Worm (Caenorhabditis elegans) whole organism, young adult: ENCODE measurements around the gene B0432.10.

Experiments
- B0019.2 ChIP-seq: fragments of 200-800 bp; sonication (Bioruptor generic); conservative IDR thresholded peaks from 2 replicates; pipeline ENCODE4 v1.3.6; 2022; ENCODE audit warnings: missing genetic modification reagents, missing genetic modification characterization, missing compliant biosample characterization
- B0035.1 ChIP-seq: sonication (generic microtip); optimal IDR thresholded peaks from 2 replicates; lab custom pipeline; 2016; ENCODE audit warnings: missing genetic modification characterization, mild to moderate bottlenecking, missing compliant biosample characterization, missing genotype, missing genetic modification reagents
- B0261.1 ChIP-seq: sonication (generic microtip); optimal IDR thresholded peaks from 2 replicates; lab custom pipeline; 2016; ENCODE audit warnings: mild to moderate bottlenecking, missing genetic modification characterization, moderate library complexity, missing compliant biosample characterization
- B0336.3 ChIP-seq: fragments of 200-800 bp; sonication (Bioruptor generic); IDR thresholded peaks from 2 replicates; pipeline ENCODE4 v1.3.6; 2022; ENCODE audit warnings: missing genetic modification characterization, missing compliant biosample characterization
- F33H1.4 ChIP-seq: fragments of 200-800 bp; sonication (Bioruptor generic); IDR thresholded peaks from 2 replicates; pipeline ENCODE4 v1.3.6; 2022; ENCODE audit warnings: missing genetic modification reagents, missing genetic modification characterization, missing compliant biosample characterization
- F37B4.10 ChIP-seq: fragments of 200-800 bp; sonication (Bioruptor generic); IDR thresholded peaks from 2 replicates; pipeline ENCODE4 v1.3.6; 2022; ENCODE audit warnings: missing genetic modification characterization, missing compliant biosample characterization
- F52B5.7 ChIP-seq: sonication (generic microtip); optimal IDR thresholded peaks from 2 replicates; lab custom pipeline; 2016; ENCODE audit warnings: mild to moderate bottlenecking, missing genetic modification characterization, missing compliant biosample characterization
- F57C9.4 ChIP-seq: sonication (generic microtip); optimal IDR thresholded peaks from 2 replicates; lab custom pipeline; 2017; ENCODE audit warnings: mild to moderate bottlenecking, missing genetic modification characterization, missing compliant biosample characterization
- T07F8.4 ChIP-seq: sonication (generic microtip); optimal IDR thresholded peaks from 2 replicates; lab custom pipeline; 2016; ENCODE audit warnings: mild to moderate bottlenecking, missing genetic modification characterization, moderate library complexity, missing compliant biosample characterization
- ZK185.1 ChIP-seq: sonication (generic microtip); optimal IDR thresholded peaks from 2 replicates; lab custom pipeline; 2016; ENCODE audit warnings: mild to moderate bottlenecking, missing genetic modification characterization, missing compliant biosample characterization; ENCODE audit not compliant: poor library complexity, severe bottlenecking
- akir-1 ChIP-seq: fragments of 200-800 bp; sonication (Bioruptor generic); optimal IDR thresholded peaks from 2 replicates; lab custom pipeline; 2018; ENCODE audit warnings: mild to moderate bottlenecking, missing genetic modification characterization, moderate library complexity, missing compliant biosample characterization
- ama-1 ChIP-seq, 3 experiments: fragments of 150-350 bp in 1 of 3; sonication (generic microtip) in 2 of 3; optimal IDR thresholded peaks; 2 replicates each; lab custom pipeline; 2014 to 2018; ENCODE audit warnings: missing biosample characterization in 2 of 3, missing genetic modification characterization in 2 of 3, missing genetic modification reagents in 2 of 3
- atf-7 ChIP-seq: sonication (generic microtip); optimal IDR thresholded peaks from 2 replicates; lab custom pipeline; 2017; ENCODE audit warnings: mild to moderate bottlenecking, missing genetic modification characterization, missing compliant biosample characterization
- bed-2 ChIP-seq: fragments of 200-800 bp; sonication (Bioruptor generic); IDR thresholded peaks from 2 replicates; pipeline ENCODE4 v1.3.6; 2022; ENCODE audit warnings: missing genetic modification reagents, missing genetic modification characterization, missing compliant biosample characterization
- cebp-1 ChIP-seq, 2 experiments: fragments of 200-800 bp in 1 of 2; sonication (Bioruptor generic) in 1 of 2; sonication (generic microtip) in 1 of 2; IDR thresholded peaks in 1 of 2; optimal IDR thresholded peaks in 1 of 2; 2 replicates each; pipeline versions ENCODE4 v1.3.6 to Lab custom; 2017 to 2022; ENCODE audit warnings: missing compliant biosample characterization in 2 of 2, missing genetic modification characterization in 2 of 2, mild to moderate bottlenecking in 1 of 2, missing genetic modification reagents in 1 of 2, moderate library complexity in 1 of 2
- cebp-2 ChIP-seq: fragments of 200-800 bp; sonication (Bioruptor generic); IDR thresholded peaks from 2 replicates; pipeline ENCODE4 v1.3.6; 2022; ENCODE audit warnings: missing genetic modification characterization, missing compliant biosample characterization
- ceh-40 ChIP-seq: fragments of 200-800 bp; sonication (Bioruptor generic); IDR thresholded peaks from 2 replicates; pipeline ENCODE4 v1.3.6; 2022; ENCODE audit warnings: missing genetic modification characterization, missing compliant biosample characterization
- ceh-79 ChIP-seq: sonication (generic microtip); optimal IDR thresholded peaks from 2 replicates; lab custom pipeline; 2017; ENCODE audit warnings: mild to moderate bottlenecking, missing genetic modification characterization, missing compliant biosample characterization
- ceh-91 ChIP-seq: fragments of 200-800 bp; sonication (Bioruptor generic); IDR thresholded peaks from 2 replicates; pipeline ENCODE4 v1.3.6; 2022; ENCODE audit warnings: missing genetic modification reagents, missing genetic modification characterization, missing compliant biosample characterization
- dox-1 ChIP-seq: fragments of 200-800 bp; sonication (Bioruptor generic); IDR thresholded peaks from 2 replicates; pipeline ENCODE4 v1.3.6; 2022; ENCODE audit warnings: missing genetic modification reagents, missing genetic modification characterization, missing compliant biosample characterization
- dpff-1 ChIP-seq: sonication (generic microtip); optimal IDR thresholded peaks from 2 replicates; lab custom pipeline; 2017; ENCODE audit warnings: mild to moderate bottlenecking, missing genetic modification characterization, missing compliant biosample characterization
- efl-1 ChIP-seq: fragments of 150-350 bp; optimal IDR thresholded peaks from 2 replicates; lab custom pipeline; 2014; ENCODE audit warnings: missing biosample characterization, missing genetic modification reagents, missing genetic modification characterization
- egl-44 ChIP-seq: fragments of 200-800 bp; sonication (Bioruptor generic); IDR thresholded peaks from 2 replicates; pipeline ENCODE4 v1.3.6; 2022; ENCODE audit warnings: missing genetic modification reagents, missing genetic modification characterization, missing compliant biosample characterization
- ekl-4 ChIP-seq: fragments of 200-800 bp; sonication (Bioruptor generic); IDR thresholded peaks from 2 replicates; pipeline ENCODE4 v1.3.6; 2022; ENCODE audit warnings: missing genetic modification reagents, missing genetic modification characterization, missing compliant biosample characterization
- ets-4 ChIP-seq: fragments of 200-800 bp; sonication (Bioruptor generic); optimal IDR thresholded peaks from 2 replicates; lab custom pipeline; 2018; ENCODE audit warnings: mild to moderate bottlenecking, missing genetic modification characterization, missing compliant biosample characterization
- hlh-12 ChIP-seq: sonication (generic microtip); optimal IDR thresholded peaks from 2 replicates; lab custom pipeline; 2016; ENCODE audit warnings: missing genetic modification characterization, missing compliant biosample characterization
- hmg-20 ChIP-seq: fragments of 200-800 bp; sonication (Bioruptor generic); IDR thresholded peaks from 2 replicates; pipeline ENCODE4 v1.3.6; 2022; ENCODE audit warnings: missing genetic modification reagents, missing genetic modification characterization, missing compliant biosample characterization
- hrde-1 ChIP-seq: sonication (generic microtip); optimal IDR thresholded peaks from 2 replicates; lab custom pipeline; 2016; ENCODE audit warnings: missing genetic modification characterization, mild to moderate bottlenecking, missing compliant biosample characterization, moderate library complexity, missing genotype, missing genetic modification reagents, borderline replicate concordance
- hsf-1 ChIP-seq: fragments of 200-800 bp; sonication (Bioruptor generic); IDR thresholded peaks from 2 replicates; pipeline ENCODE4 v1.3.6; 2022; ENCODE audit warnings: missing genetic modification reagents, missing genetic modification characterization, missing compliant biosample characterization
- lag-1 ChIP-seq: fragments of 200-800 bp; sonication (Bioruptor generic); IDR thresholded peaks from 2 replicates; pipeline ENCODE4 v1.3.6; 2022; ENCODE audit warnings: missing genetic modification reagents, missing genetic modification characterization, missing compliant biosample characterization
- let-526 ChIP-seq: fragments of 200-800 bp; sonication (Bioruptor generic); IDR thresholded peaks from 2 replicates; pipeline ENCODE4 v1.3.6; 2022; ENCODE audit warnings: missing genetic modification reagents, missing genetic modification characterization, missing compliant biosample characterization
- lsl-1 ChIP-seq: fragments of 200-800 bp; sonication (Bioruptor generic); optimal IDR thresholded peaks from 2 replicates; lab custom pipeline; 2018; ENCODE audit warnings: mild to moderate bottlenecking, missing genetic modification characterization, moderate library complexity, missing compliant biosample characterization
- madf-3 ChIP-seq: fragments of 200-800 bp; sonication (Bioruptor generic); IDR thresholded peaks from 2 replicates; pipeline ENCODE4 v1.3.6; 2022; ENCODE audit warnings: missing genetic modification reagents, missing genetic modification characterization, missing compliant biosample characterization
- mel-28 ChIP-seq: sonication (generic microtip); optimal IDR thresholded peaks from 2 replicates; lab custom pipeline; 2016; ENCODE audit warnings: borderline replicate concordance, mild to moderate bottlenecking, missing genetic modification characterization, missing compliant biosample characterization
- mxl-1 ChIP-seq: sonication (generic microtip); optimal IDR thresholded peaks from 2 replicates; lab custom pipeline; 2016; ENCODE audit warnings: missing genetic modification characterization, missing compliant biosample characterization
- nhr-179 ChIP-seq: sonication (generic microtip); optimal IDR thresholded peaks from 2 replicates; lab custom pipeline; 2016; ENCODE audit warnings: mild to moderate bottlenecking, missing genetic modification characterization, missing compliant biosample characterization
- nhr-27 ChIP-seq: fragments of 200-800 bp; sonication (Bioruptor generic); optimal IDR thresholded peaks from 2 replicates; lab custom pipeline; 2018; ENCODE audit warnings: mild to moderate bottlenecking, missing genetic modification characterization, moderate library complexity, missing compliant biosample characterization
- nhr-80 ChIP-seq: sonication (generic microtip); optimal IDR thresholded peaks from 2 replicates; lab custom pipeline; 2016; ENCODE audit warnings: missing genetic modification characterization, missing compliant biosample characterization
- pbrm-1 ChIP-seq: fragments of 200-800 bp; sonication (Bioruptor generic); IDR thresholded peaks from 2 replicates; pipeline ENCODE4 v1.3.6; 2022; ENCODE audit warnings: missing genetic modification reagents, missing genetic modification characterization, missing compliant biosample characterization
- rcor-1 ChIP-seq: fragments of 200-800 bp; sonication (Bioruptor generic); IDR thresholded peaks from 2 replicates; pipeline ENCODE4 v1.3.6; 2022; ENCODE audit warnings: missing genetic modification reagents, missing genetic modification characterization, missing compliant biosample characterization
- repo-1 ChIP-seq: sonication (generic microtip); optimal IDR thresholded peaks from 2 replicates; lab custom pipeline; 2017; ENCODE audit warnings: mild to moderate bottlenecking, missing genetic modification characterization, missing compliant biosample characterization
- snpc-1.3 ChIP-seq: sonication (generic microtip); optimal IDR thresholded peaks from 2 replicates; lab custom pipeline; 2017; ENCODE audit warnings: missing genetic modification characterization, mild to moderate bottlenecking, missing compliant biosample characterization, antibody characterized with exemption, moderate library complexity, missing genotype, missing genetic modification reagents; ENCODE audit not compliant: insufficient read depth
- snpc-3.4 ChIP-seq: sonication (generic microtip); optimal IDR thresholded peaks from 2 replicates; lab custom pipeline; 2017; ENCODE audit warnings: missing genetic modification characterization, mild to moderate bottlenecking, missing compliant biosample characterization, antibody characterized with exemption, moderate library complexity, missing genotype, missing genetic modification reagents
- tbx-9 ChIP-seq: sonication (generic microtip); optimal IDR thresholded peaks from 2 replicates; lab custom pipeline; 2016; ENCODE audit warnings: borderline replicate concordance, missing genetic modification characterization, inconsistent platforms, missing compliant biosample characterization
- tlf-1 ChIP-seq: fragments of 200-800 bp; sonication (Bioruptor generic); optimal IDR thresholded peaks from 2 replicates; lab custom pipeline; 2018; ENCODE audit warnings: mild to moderate bottlenecking, missing genetic modification characterization, missing compliant biosample characterization
- ztf-22 ChIP-seq: fragments of 200-800 bp; sonication (Bioruptor generic); optimal IDR thresholded peaks from 2 replicates; lab custom pipeline; 2018; ENCODE audit warnings: mild to moderate bottlenecking, missing genetic modification characterization, moderate library complexity, missing compliant biosample characterization

Gene B0432.10

ce11 chrII:255124-255523, 31.0 kb downstream of the B0432.10 start (continued):
- no peak for TF ChIP-seq nhr-27 (tag; lab: Kevin White, UChicago)
- TF ChIP-seq akir-1, result peak; percentile 18
- TF ChIP-seq snpc-3.4, result peak; percentile 77
- TF ChIP-seq atf-7 (tag; lab: Kevin White, UChicago), result peak; percentile 69
- TF ChIP-seq snpc-1.3 (tag; lab: Kevin White, UChicago), result peak; percentile 71
- TF ChIP-seq T07F8.4 (tag; lab: Kevin White, UChicago), result peak; percentile 29
- TF ChIP-seq F33H1.4 (GFP tag; lab: Robert Waterston, UW), result peak; percentile 59
- TF ChIP-seq B0336.3 (GFP tag; lab: Robert Waterston, UW), result peak; percentile 95
- peak; percentile 70 for TF ChIP-seq nhr-80 (tag; lab: Kevin White, UChicago)
- TF ChIP-seq hmg-20 (GFP tag; lab: Robert Waterston, UW), result peak; percentile 73
- peak; percentile 28 for TF ChIP-seq hrde-1 (tag; lab: Kevin White, UChicago)
- peak; percentile 42 for TF ChIP-seq ets-4
- TF ChIP-seq ZK185.1 (tag; lab: Kevin White, UChicago), result peak; percentile 95
- peak; percentile 59; the same call in 1 of the 2 replicates for TF ChIP-seq cebp-1 (GFP tag; IDR thresholded peaks at IDR 0.05; lab: Robert Waterston, UW)
- TF ChIP-seq cebp-1 (tag; optimal IDR thresholded peaks at IDR 0.05; lab: Kevin White, UChicago), result no peak
- TF ChIP-seq nhr-179 (tag; lab: Kevin White, UChicago), result no peak
- TF ChIP-seq F57C9.4 (tag; lab: Kevin White, UChicago), result no peak
- TF ChIP-seq ceh-79 (tag; lab: Kevin White, UChicago), result no peak
- no peak for TF ChIP-seq hlh-12 (tag; lab: Kevin White, UChicago)
- peak; percentile 82; the same call in 1 of the 2 replicates for TF ChIP-seq let-526 (GFP tag; lab: Robert Waterston, UW)
- TF ChIP-seq tbx-9, result no peak
- TF ChIP-seq ztf-22 (GFP tag; lab: Kevin White, UChicago), result peak; percentile 59
- TF ChIP-seq hsf-1 (GFP tag; lab: Robert Waterston, UW), result no peak
- TF ChIP-seq B0035.1, result peak; percentile 17
- no peak for TF ChIP-seq ama-1 (optimal IDR thresholded peaks at IDR 0.05; lab: Kevin White, UChicago)
- TF ChIP-seq ama-1 (GFP tag; optimal IDR thresholded peaks at IDR 0.05; lab: Kevin White, UChicago), result peak; percentile 7 to 67
- TF ChIP-seq B0261.1 (tag; lab: Kevin White, UChicago), result peak; percentile 13
- TF ChIP-seq ceh-91 (GFP tag; lab: Robert Waterston, UW), result peak; percentile 85
- peak; percentile 69 for TF ChIP-seq B0019.2 (GFP tag; lab: Robert Waterston, UW)
- peak; percentile 79 for TF ChIP-seq rcor-1 (GFP tag; lab: Robert Waterston, UW)
- no peak for TF ChIP-seq bed-2 (GFP tag; lab: Robert Waterston, UW)
- 0 out of 2 replicates have a peak, but pooled peaks have one; percentile 24 for TF ChIP-seq ceh-40 (GFP tag; lab: Robert Waterston, UW)
- 0 out of 2 replicates have a peak, but pooled peaks have one; percentile 41 for TF ChIP-seq egl-44 (GFP tag; lab: Robert Waterston, UW)
- TF ChIP-seq cebp-2 (GFP tag; lab: Robert Waterston, UW), result 0 out of 2 replicates have a peak, but pooled peaks have one; percentile 35
- TF ChIP-seq tlf-1 (GFP tag; lab: Kevin White, UChicago), result peak; percentile 90
- no peak for TF ChIP-seq mxl-1 (tag; lab: Kevin White, UChicago)
- TF ChIP-seq madf-3 (GFP tag; lab: Robert Waterston, UW), result peak; percentile 41; the same call in 1 of the 2 replicates
- TF ChIP-seq pbrm-1 (GFP tag; lab: Robert Waterston, UW), result peak; percentile 94
- peak; percentile 70 for TF ChIP-seq mel-28
- TF ChIP-seq ekl-4 (GFP tag; lab: Robert Waterston, UW), result peak; percentile 88
- no peak for TF ChIP-seq dpff-1 (tag; lab: Kevin White, UChicago)
- TF ChIP-seq F52B5.7 (tag; lab: Kevin White, UChicago), result peak; percentile 54
- peak; percentile 71 for TF ChIP-seq lsl-1
- TF ChIP-seq F37B4.10, result no peak
- TF ChIP-seq repo-1, result peak; percentile 66
- TF ChIP-seq efl-1 (GFP tag; lab: Kevin White, UChicago), result peak; percentile 79
- TF ChIP-seq dox-1 (GFP tag; lab: Robert Waterston, UW), result peak; percentile 97
- TF ChIP-seq lag-1 (GFP tag; lab: Robert Waterston, UW), result no peak
